Fruit fly (Drosophila melanogaster) whole organism: ENCODE measurements around the gene CG11951.

ENCODE experiments used
- CG8478 ChIP-seq: fragments of >200 bp; optimal IDR thresholded peaks from 2 replicates; lab custom pipeline; 2018; ENCODE audit warnings: inconsistent platforms
- Dll ChIP-seq: fragments of >200 bp; optimal IDR thresholded peaks from 2 replicates; lab custom pipeline; 2017

dm6 chr3R:29229958-29230357, 8.6 kb downstream of the CG11951 start:
- no peak for TF ChIP-seq CG8478 (lab: Kevin White, UChicago)
- no peak for TF ChIP-seq Dll (lab: Kevin White, UChicago)
